Worm (Caenorhabditis elegans) whole organism, young adult: Measurements from ENCODE around the gene pros-1.

Source experiments
- B0261.1 ChIP-seq: sonication (generic microtip); optimal IDR thresholded peaks from 2 replicates; lab custom pipeline; 2016; ENCODE audit warnings: mild to moderate bottlenecking, missing genetic modification characterization, moderate library complexity, missing compliant biosample characterization
- F22D6.2 ChIP-seq: sonication (generic microtip); optimal IDR thresholded peaks from 2 replicates; lab custom pipeline; 2016; ENCODE audit warnings: mild to moderate bottlenecking, missing genetic modification characterization, missing compliant biosample characterization
- F49E8.2 ChIP-seq: sonication (generic microtip); optimal IDR thresholded peaks from 3 replicates; lab custom pipeline; 2017; ENCODE audit warnings: missing genetic modification characterization, mild to moderate bottlenecking, missing compliant biosample characterization, antibody characterized with exemption, moderate library complexity; ENCODE audit not compliant: insufficient read depth
- Y56A3A.18 ChIP-seq: fragments of 200-800 bp; sonication (Bioruptor generic); IDR thresholded peaks from 2 replicates; pipeline ENCODE4 v1.3.6; 2022; ENCODE audit warnings: missing genetic modification reagents, missing genetic modification characterization, missing compliant biosample characterization
- ZK185.1 ChIP-seq: sonication (generic microtip); optimal IDR thresholded peaks from 2 replicates; lab custom pipeline; 2016; ENCODE audit warnings: mild to moderate bottlenecking, missing genetic modification characterization, missing compliant biosample characterization; ENCODE audit not compliant: poor library complexity, severe bottlenecking
- atf-7 ChIP-seq: sonication (generic microtip); optimal IDR thresholded peaks from 2 replicates; lab custom pipeline; 2017; ENCODE audit warnings: mild to moderate bottlenecking, missing genetic modification characterization, missing compliant biosample characterization
- athp-1 ChIP-seq: sonication (generic microtip); optimal IDR thresholded peaks from 2 replicates; lab custom pipeline; 2017; ENCODE audit warnings: mild to moderate bottlenecking, missing genetic modification characterization, missing compliant biosample characterization
- attf-3 ChIP-seq: fragments of 200-800 bp; sonication (Bioruptor generic); conservative IDR thresholded peaks from 2 replicates; pipeline ENCODE4 v1.3.6; 2022; ENCODE audit warnings: missing genetic modification reagents, missing genetic modification characterization, missing compliant biosample characterization
- ceh-40 ChIP-seq: fragments of 200-800 bp; sonication (Bioruptor generic); IDR thresholded peaks from 2 replicates; pipeline ENCODE4 v1.3.6; 2022; ENCODE audit warnings: missing genetic modification characterization, missing compliant biosample characterization
- ceh-58 ChIP-seq: fragments of 200-800 bp; sonication (Bioruptor generic); IDR thresholded peaks from 2 replicates; pipeline ENCODE4 v1.3.6; 2022; ENCODE audit warnings: missing genetic modification characterization, missing compliant biosample characterization
- ceh-91 ChIP-seq: fragments of 200-800 bp; sonication (Bioruptor generic); IDR thresholded peaks from 2 replicates; pipeline ENCODE4 v1.3.6; 2022; ENCODE audit warnings: missing genetic modification reagents, missing genetic modification characterization, missing compliant biosample characterization
- dpff-1 ChIP-seq: sonication (generic microtip); optimal IDR thresholded peaks from 2 replicates; lab custom pipeline; 2017; ENCODE audit warnings: mild to moderate bottlenecking, missing genetic modification characterization, missing compliant biosample characterization
- lag-1 ChIP-seq: fragments of 200-800 bp; sonication (Bioruptor generic); IDR thresholded peaks from 2 replicates; pipeline ENCODE4 v1.3.6; 2022; ENCODE audit warnings: missing genetic modification reagents, missing genetic modification characterization, missing compliant biosample characterization
- let-607 ChIP-seq, 2 experiments: fragments of 200-800 bp in 1 of 2; sonication (Bioruptor generic) in 1 of 2; sonication (generic microtip) in 1 of 2; optimal IDR thresholded peaks; 2 replicates each; lab custom pipeline; 2016 to 2018; ENCODE audit warnings: mild to moderate bottlenecking in 2 of 2, missing compliant biosample characterization in 2 of 2, missing genetic modification characterization in 2 of 2, moderate library complexity in 2 of 2, missing genotype in 1 of 2
- lin-40 ChIP-seq: sonication (generic microtip); optimal IDR thresholded peaks from 2 replicates; lab custom pipeline; 2016; ENCODE audit warnings: missing genetic modification characterization, mild to moderate bottlenecking, missing compliant biosample characterization, missing genotype, missing genetic modification reagents
- lin-54 ChIP-seq: fragments of 200-800 bp; sonication (Bioruptor generic); optimal IDR thresholded peaks from 2 replicates; lab custom pipeline; 2018; ENCODE audit warnings: mild to moderate bottlenecking, missing genetic modification characterization, missing compliant biosample characterization
- lir-1 ChIP-seq: fragments of 200-800 bp; sonication (Bioruptor generic); conservative IDR thresholded peaks from 2 replicates; pipeline ENCODE4 v1.3.6; 2022; ENCODE audit warnings: missing genetic modification reagents, missing genetic modification characterization, missing compliant biosample characterization
- nfyb-1 ChIP-seq: fragments of 200-800 bp; sonication (Bioruptor generic); IDR thresholded peaks from 2 replicates; pipeline ENCODE4 v1.3.6; 2022; ENCODE audit warnings: missing genetic modification reagents, missing genetic modification characterization, missing compliant biosample characterization
- nhr-120 ChIP-seq: fragments of 200-800 bp; sonication (Bioruptor generic); IDR thresholded peaks from 2 replicates; pipeline ENCODE4 v1.3.6; 2022; ENCODE audit warnings: missing genetic modification characterization, missing compliant biosample characterization
- nhr-27 ChIP-seq: fragments of 200-800 bp; sonication (Bioruptor generic); optimal IDR thresholded peaks from 2 replicates; lab custom pipeline; 2018; ENCODE audit warnings: mild to moderate bottlenecking, missing genetic modification characterization, moderate library complexity, missing compliant biosample characterization
- repo-1 ChIP-seq: sonication (generic microtip); optimal IDR thresholded peaks from 2 replicates; lab custom pipeline; 2017; ENCODE audit warnings: mild to moderate bottlenecking, missing genetic modification characterization, missing compliant biosample characterization
- snpc-1.1 ChIP-seq: sonication (generic microtip); optimal IDR thresholded peaks from 2 replicates; lab custom pipeline; 2017; ENCODE audit warnings: missing genetic modification characterization, mild to moderate bottlenecking, missing compliant biosample characterization, antibody characterized with exemption, moderate library complexity, missing genotype, missing genetic modification reagents; ENCODE audit not compliant: insufficient read depth
- snpc-1.3 ChIP-seq: sonication (generic microtip); optimal IDR thresholded peaks from 2 replicates; lab custom pipeline; 2017; ENCODE audit warnings: missing genetic modification characterization, mild to moderate bottlenecking, missing compliant biosample characterization, antibody characterized with exemption, moderate library complexity, missing genotype, missing genetic modification reagents; ENCODE audit not compliant: insufficient read depth
- snpc-3.4 ChIP-seq: sonication (generic microtip); optimal IDR thresholded peaks from 2 replicates; lab custom pipeline; 2017; ENCODE audit warnings: missing genetic modification characterization, mild to moderate bottlenecking, missing compliant biosample characterization, antibody characterized with exemption, moderate library complexity, missing genotype, missing genetic modification reagents
- snpc-4 ChIP-seq, 5 experiments: fragments of 150-350 bp in 1 of 5; sonication (generic microtip) in 4 of 5; optimal IDR thresholded peaks; 2 replicates each; lab custom pipeline; 2014 to 2018; ENCODE audit warnings: missing genetic modification characterization in 5 of 5, missing biosample characterization in 3 of 5, antibody characterized with exemption in 2 of 5, mild to moderate bottlenecking in 2 of 5, missing compliant biosample characterization in 2 of 5, missing genotype in 2 of 5, moderate library complexity in 2 of 5, missing genetic modification reagents in 1 of 5
- somi-1 ChIP-seq: fragments of 200-800 bp; sonication (Bioruptor generic); optimal IDR thresholded peaks from 2 replicates; lab custom pipeline; 2018; ENCODE audit warnings: mild to moderate bottlenecking, missing genetic modification characterization, missing compliant biosample characterization
- sptf-2 ChIP-seq: fragments of 200-800 bp; sonication (Bioruptor generic); optimal IDR thresholded peaks from 2 replicates; lab custom pipeline; 2018; ENCODE audit warnings: mild to moderate bottlenecking, missing genetic modification characterization, missing compliant biosample characterization
- unc-62 ChIP-seq: fragments of 150-350 bp; optimal IDR thresholded peaks from 2 replicates; lab custom pipeline; 2014; ENCODE audit warnings: missing biosample characterization, missing genetic modification reagents, missing genetic modification characterization
- xnd-1 ChIP-seq: sonication (generic microtip); optimal IDR thresholded peaks from 2 replicates; lab custom pipeline; 2016; ENCODE audit warnings: missing genotype, missing genetic modification reagents, missing genetic modification characterization, missing compliant biosample characterization
- ztf-22 ChIP-seq: fragments of 200-800 bp; sonication (Bioruptor generic); optimal IDR thresholded peaks from 2 replicates; lab custom pipeline; 2018; ENCODE audit warnings: mild to moderate bottlenecking, missing genetic modification characterization, moderate library complexity, missing compliant biosample characterization
- ztf-25 ChIP-seq: fragments of 200-800 bp; sonication (Bioruptor generic); IDR thresholded peaks from 2 replicates; pipeline ENCODE4 v1.3.6; 2022; ENCODE audit warnings: missing genetic modification reagents, missing genetic modification characterization, missing compliant biosample characterization
- ztf-6 ChIP-seq: fragments of 200-800 bp; sonication (Bioruptor generic); IDR thresholded peaks from 2 replicates; pipeline ENCODE4 v1.3.6; 2022; ENCODE audit warnings: missing genetic modification reagents, missing genetic modification characterization, missing compliant biosample characterization

pros-1 gene

DNA sequence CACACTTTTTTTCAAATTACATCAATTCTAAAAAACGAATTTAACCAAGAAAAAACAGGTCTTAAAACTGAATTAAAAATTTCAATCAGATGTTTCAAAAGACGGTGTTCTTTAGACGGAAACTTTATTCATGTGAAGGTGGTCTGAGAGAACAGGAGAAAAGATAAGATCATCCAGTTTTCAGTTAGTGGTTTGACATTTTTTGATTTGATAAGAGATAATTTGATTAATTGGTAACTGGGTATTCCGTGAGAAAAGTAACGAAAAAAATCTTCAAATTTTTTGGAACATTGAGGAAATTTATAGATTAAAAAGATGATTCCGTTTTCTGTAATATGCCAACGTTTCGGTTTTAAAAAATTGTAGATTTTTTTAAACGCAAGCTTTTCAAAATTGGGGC lies 30.6 kb upstream of the pros-1 start:
- TF ChIP-seq lir-1 (GFP tag; lab: Robert Waterston, UW) (no peak), ceh-40 (GFP tag; lab: Robert Waterston, UW) (no peak), F49E8.2 (tag; lab: Kevin White, UChicago) (no peak), lag-1 (no peak), atf-7 (tag; lab: Kevin White, UChicago) (no peak), sptf-2 (GFP tag; lab: Kevin White, UChicago) (no peak)

DNA sequence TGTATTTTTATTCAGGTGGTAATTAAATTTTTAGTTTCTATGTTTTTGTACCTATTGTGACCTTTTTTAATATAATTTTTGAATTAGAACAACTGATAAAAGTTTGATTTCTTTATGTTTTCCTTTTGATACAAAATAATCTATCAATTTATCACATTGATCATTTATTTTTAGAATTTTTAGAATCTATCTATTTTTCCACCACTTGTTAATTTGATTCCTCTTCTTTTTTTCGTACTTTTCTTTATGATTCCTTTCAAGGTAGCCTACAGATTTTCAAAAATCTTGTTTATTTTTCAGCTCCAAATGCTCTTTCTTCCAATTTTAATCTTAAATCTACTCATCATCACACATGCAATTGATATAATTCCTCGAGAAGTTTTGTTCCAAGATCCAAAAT lies 29.1 kb upstream of the pros-1 start, which contains the start of gene dpf-6:
TSS of gene dpf-6 (plus strand) at position 301 of the 400 bp plus-strand sequence.
- TF ChIP-seq snpc-1.1 (tag; lab: Kevin White, UChicago) (no peak), nhr-120 (GFP tag; lab: Robert Waterston, UW) (no peak), ceh-91 (GFP tag; lab: Robert Waterston, UW) (no peak), snpc-4 (GFP tag; optimal IDR thresholded peaks at IDR 0.05; lab: Kevin White, UChicago) (no peak), snpc-4 (tag; optimal IDR thresholded peaks at IDR 0.05; lab: Kevin White, UChicago) (no peak), ztf-25 (GFP tag; lab: Robert Waterston, UW) (no peak), nhr-27 (no peak), lag-1 (no peak), snpc-3.4 (tag; lab: Kevin White, UChicago) (no peak), athp-1 (tag; lab: Kevin White, UChicago) (no peak), let-607 (tag; optimal IDR thresholded peaks at IDR 0.05; lab: Kevin White, UChicago) (no peak), ZK185.1 (tag; lab: Kevin White, UChicago) (no peak), snpc-1.3 (tag; lab: Kevin White, UChicago) (no peak), dpff-1 (tag; lab: Kevin White, UChicago) (no peak), nfyb-1 (GFP tag; lab: Robert Waterston, UW) (no peak), somi-1 (GFP tag; lab: Kevin White, UChicago) (no peak), lin-40 (tag; lab: Kevin White, UChicago) (no peak)

DNA sequence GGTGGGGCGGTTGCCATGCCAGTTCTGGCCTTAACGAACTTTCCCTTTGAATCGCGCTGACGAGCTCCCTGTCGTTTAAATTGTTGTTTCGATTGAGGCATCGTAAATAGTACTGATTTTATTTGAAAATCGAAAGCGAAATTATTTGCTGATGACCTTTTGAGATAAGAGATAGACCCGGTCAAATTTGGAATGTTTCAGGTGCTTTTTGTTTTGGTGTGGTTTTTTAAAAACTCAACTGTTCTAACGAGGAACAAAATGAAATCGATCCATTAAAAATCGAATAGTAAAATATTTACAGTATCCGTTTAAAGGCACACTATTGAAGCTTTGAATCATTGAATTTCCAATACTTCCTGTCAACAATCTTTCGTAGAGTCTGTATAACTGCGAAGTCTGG lies 24.3 kb upstream of the pros-1 start, which contains the start of gene K12H4.6:
TSS of gene K12H4.6 (minus strand) at position 101 of the 400 bp plus-strand sequence.
- TF ChIP-seq lin-54 (GFP tag; lab: Kevin White, UChicago) (no peak), xnd-1 (no peak), B0261.1 (tag; lab: Kevin White, UChicago) (no peak), ztf-25 (GFP tag; lab: Robert Waterston, UW) (no peak), unc-62 (GFP tag; lab: Kevin White, UChicago) (no peak), sptf-2 (GFP tag; lab: Kevin White, UChicago) (no peak), F22D6.2 (no peak), nhr-120 (GFP tag; lab: Robert Waterston, UW) (no peak), atf-7 (tag; lab: Kevin White, UChicago) (no peak), snpc-3.4 (tag; lab: Kevin White, UChicago) (no peak), attf-3 (GFP tag; lab: Robert Waterston, UW) (no peak), ztf-22 (GFP tag; lab: Kevin White, UChicago) (no peak), repo-1 (tag; lab: Kevin White, UChicago) (no peak), snpc-1.3 (tag; lab: Kevin White, UChicago) (no peak), ztf-6 (no peak), Y56A3A.18 (GFP tag; lab: Robert Waterston, UW) (no peak), ceh-58 (GFP tag; lab: Robert Waterston, UW) (no peak)
